Worm (Caenorhabditis elegans) whole organism, L1 larva: ENCODE results near the gene pgm-3.
A peak's percentile ranks its signal among the peaks of the same experiment; 100 is the strongest.

ENCODE experiments used
- aly-2 ChIP-seq: fragments of 150-350 bp; optimal IDR thresholded peaks from 2 replicates; lab custom pipeline; 2014; ENCODE audit warnings: missing biosample characterization, missing genetic modification characterization
- blmp-1 ChIP-seq: fragments of 150-350 bp; optimal IDR thresholded peaks from 2 replicates; lab custom pipeline; 2014; ENCODE audit warnings: missing biosample characterization, missing genetic modification characterization
- dpl-1 ChIP-seq, 3 experiments: fragments of 150-350 bp in 2 of 3; sonication (generic microtip) in 1 of 3; optimal IDR thresholded peaks; 2 replicates each; lab custom pipeline; 2014 to 2017; ENCODE audit warnings: missing biosample characterization in 3 of 3, missing genetic modification characterization in 3 of 3, missing genetic modification reagents in 3 of 3
- lin-39 ChIP-seq: fragments of 150-350 bp; optimal IDR thresholded peaks from 2 replicates; lab custom pipeline; 2014; ENCODE audit warnings: missing biosample characterization, missing genetic modification reagents, missing genetic modification characterization
- lsy-2 ChIP-seq, 2 experiments: fragments of 150-350 bp; optimal IDR thresholded peaks; 2 replicates each; lab custom pipeline; 2014; ENCODE audit warnings: missing biosample characterization in 2 of 2, missing genetic modification characterization in 2 of 2
- nhr-11 ChIP-seq: fragments of 150-350 bp; optimal IDR thresholded peaks from 2 replicates; lab custom pipeline; 2014; ENCODE audit warnings: missing biosample characterization, missing genetic modification characterization
- nhr-28 ChIP-seq: fragments of 150-350 bp; optimal IDR thresholded peaks from 2 replicates; lab custom pipeline; 2014; ENCODE audit warnings: missing biosample characterization, missing genetic modification characterization
- nhr-76 ChIP-seq: sonication (generic microtip); optimal IDR thresholded peaks from 2 replicates; lab custom pipeline; 2017; ENCODE audit warnings: missing biosample characterization, missing genetic modification characterization
- skn-1 ChIP-seq: fragments of 150-350 bp; optimal IDR thresholded peaks from 2 replicates; lab custom pipeline; 2014; ENCODE audit warnings: missing biosample characterization, missing genetic modification characterization
- sptf-1 ChIP-seq: fragments of 150-350 bp; optimal IDR thresholded peaks from 2 replicates; lab custom pipeline; 2014; ENCODE audit warnings: missing biosample characterization, missing genetic modification characterization

ce11 chrIV:8757729-8758128 is 32.2 kb downstream of the pgm-3 start:
- TF ChIP-seq skn-1 (tag; lab: Kevin White, UChicago) = no peak
- no peak for TF ChIP-seq nhr-28 (tag; lab: Kevin White, UChicago)
- TF ChIP-seq sptf-1 (tag; lab: Kevin White, UChicago) = no peak
- peak in 1 of 2 experiments; percentile 38 for TF ChIP-seq lsy-2 (tag; optimal IDR thresholded peaks at IDR 0.05; lab: Kevin White, UChicago)
- no peak for TF ChIP-seq blmp-1 (tag; lab: Kevin White, UChicago)
- no peak for TF ChIP-seq aly-2 (tag; lab: Kevin White, UChicago)
- TF ChIP-seq lin-39 (tag; lab: Kevin White, UChicago) = no peak
- no peak for TF ChIP-seq nhr-11 (tag; lab: Kevin White, UChicago)
- TF ChIP-seq nhr-76 (tag; lab: Kevin White, UChicago) = no peak
- no peak for TF ChIP-seq dpl-1 (GFP tag; optimal IDR thresholded peaks at IDR 0.05; lab: Kevin White, UChicago)
